Fruit fly (Drosophila melanogaster) whole organism, wandering third instar larva: Measurements from ENCODE around the gene galla-2.
A peak's percentile ranks its signal among the peaks of the same experiment; 100 is the strongest.

ENCODE experiments used
- GATAd ChIP-seq: sonication (Bioruptor generic); optimal IDR thresholded peaks from 2 replicates; lab custom pipeline; 2016; ENCODE audit warnings: missing biosample characterization, missing genetic modification characterization
- Jra ChIP-seq: sonication (Bioruptor generic); optimal IDR thresholded peaks from 2 replicates; lab custom pipeline; 2016; ENCODE audit warnings: missing biosample characterization, missing genetic modification characterization
- Mio ChIP-seq: sonication (Bioruptor generic); optimal IDR thresholded peaks from 2 replicates; lab custom pipeline; 2016; ENCODE audit warnings: missing biosample characterization, missing genetic modification characterization
- Rel ChIP-seq, 2 experiments: fragments of 200-800 bp; sonication (Bioruptor generic) in 1 of 2; optimal IDR thresholded peaks; 2 replicates in 1 of 2; 3 replicates in 1 of 2; lab custom pipeline; 2016 to 2019; ENCODE audit warnings: mild to moderate bottlenecking in 2 of 2, missing biosample characterization in 2 of 2, missing genetic modification characterization in 2 of 2, moderate library complexity in 1 of 2
- br ChIP-seq: fragments of 200-800 bp; sonication (Bioruptor generic); optimal IDR thresholded peaks from 2 replicates; lab custom pipeline; 2016; ENCODE audit warnings: missing biosample characterization, missing genetic modification characterization
- dl ChIP-seq, 2 experiments: fragments of 175-275, 200-275 bp in 1 of 2; fragments of 200-275 bp in 1 of 2; sonication (Bioruptor generic); optimal IDR thresholded peaks; lab custom pipeline; 2018; ENCODE audit warnings: mild to moderate bottlenecking in 2 of 2, missing biosample characterization in 2 of 2, missing genetic modification characterization in 2 of 2, moderate library complexity in 2 of 2; ENCODE audit not compliant: partially characterized antibody in 2 of 2, insufficient read depth in 1 of 2
- fru ChIP-seq: fragments of 200-800 bp; sonication (Bioruptor generic); optimal IDR thresholded peaks from 3 replicates; lab custom pipeline; 2016; ENCODE audit warnings: missing biosample characterization, mild to moderate bottlenecking, missing genetic modification characterization
- h ChIP-seq: fragments of 200-800 bp; sonication (Bioruptor generic); optimal IDR thresholded peaks from 3 replicates; lab custom pipeline; 2016; ENCODE audit warnings: missing biosample characterization, mild to moderate bottlenecking, missing genetic modification characterization
- lola ChIP-seq: fragments of >200 bp; optimal IDR thresholded peaks from 2 replicates; lab custom pipeline; 2017; ENCODE audit warnings: missing biosample characterization, missing genetic modification characterization
- usp ChIP-seq: fragments of >200 bp; optimal IDR thresholded peaks from 2 replicates; lab custom pipeline; 2017; ENCODE audit warnings: missing biosample characterization, missing genetic modification characterization

- TF ChIP-seq Mio: no peak
- peak; percentile 1 for TF ChIP-seq fru (GFP tag; lab: Kevin White, UChicago)
- TF ChIP-seq dl (GFP tag; optimal IDR thresholded peaks at IDR 0.05; lab: Kevin White, UChicago; ENCODE audit: insufficient read depth in 1 of 2, partially characterized antibody in 2 of 2): no peak
- TF ChIP-seq lola (GFP tag; lab: Kevin White, UChicago): no peak
- no peak for TF ChIP-seq usp (GFP tag; lab: Kevin White, UChicago)
- no peak for TF ChIP-seq br (GFP tag; lab: Kevin White, UChicago)
- peak; percentile 15 for TF ChIP-seq h
- TF ChIP-seq Rel (GFP tag; optimal IDR thresholded peaks at IDR 0.05; lab: Kevin White, UChicago): no peak
- TF ChIP-seq Rel (tag; optimal IDR thresholded peaks at IDR 0.05; lab: Kevin White, UChicago): no peak
- TF ChIP-seq Jra (GFP tag; lab: Kevin White, UChicago): no peak
- no peak for TF ChIP-seq GATAd
Measured at dm6 chr3L:10931430-10931829, 48.7 kb downstream of the galla-2 start.
